Worm (Caenorhabditis elegans) whole organism, early embryonic: ENCODE results near the gene M03B6.5.

ENCODE experiments used
- B0310.2 ChIP-seq: sonication (generic microtip); optimal IDR thresholded peaks from 2 replicates; lab custom pipeline; 2016; ENCODE audit warnings: mild to moderate bottlenecking, missing genetic modification characterization, missing compliant biosample characterization
- F13C5.2 ChIP-seq: sonication (generic microtip); optimal IDR thresholded peaks from 2 replicates; lab custom pipeline; 2017; ENCODE audit warnings: mild to moderate bottlenecking, missing genetic modification characterization, inconsistent platforms, missing compliant biosample characterization
- aly-1 ChIP-seq: sonication (generic microtip); optimal IDR thresholded peaks from 2 replicates; lab custom pipeline; 2016; ENCODE audit warnings: missing genetic modification characterization, missing compliant biosample characterization
- ama-1 ChIP-seq: fragments of 150-350 bp; optimal IDR thresholded peaks from 2 replicates; lab custom pipeline; 2014
- ceh-13 ChIP-seq: fragments of 200-800 bp; sonication (Bioruptor generic); optimal IDR thresholded peaks from 2 replicates; lab custom pipeline; 2018; ENCODE audit warnings: mild to moderate bottlenecking, missing genetic modification characterization, missing compliant biosample characterization
- ceh-36 ChIP-seq: sonication (generic microtip); optimal IDR thresholded peaks from 2 replicates; lab custom pipeline; 2016; ENCODE audit warnings: missing genetic modification characterization, inconsistent platforms, missing compliant biosample characterization
- ets-7 ChIP-seq: sonication (generic microtip); optimal IDR thresholded peaks from 2 replicates; lab custom pipeline; 2016; ENCODE audit warnings: missing genotype, missing genetic modification characterization, missing compliant biosample characterization
- flt-1 ChIP-seq: fragments of 200-800 bp; sonication (Bioruptor generic); IDR thresholded peaks from 2 replicates; pipeline ENCODE4 v1.3.6; 2022; ENCODE audit warnings: missing genetic modification characterization, missing compliant biosample characterization
- hmbx-1 ChIP-seq: sonication (generic microtip); optimal IDR thresholded peaks from 2 replicates; lab custom pipeline; 2016; ENCODE audit warnings: mild to moderate bottlenecking, missing genetic modification characterization, missing compliant biosample characterization
- hmg-4 ChIP-seq: fragments of 200-800 bp; sonication (Bioruptor generic); optimal IDR thresholded peaks from 2 replicates; lab custom pipeline; 2018; ENCODE audit warnings: mild to moderate bottlenecking, missing genetic modification characterization, missing compliant biosample characterization
- hnd-1 ChIP-seq: sonication (generic microtip); optimal IDR thresholded peaks from 2 replicates; lab custom pipeline; 2016; ENCODE audit warnings: missing genetic modification characterization, missing compliant biosample characterization
- pes-1 ChIP-seq: fragments of 200-800 bp; sonication (Bioruptor generic); IDR thresholded peaks from 2 replicates; pipeline ENCODE4 v1.3.6; 2022; ENCODE audit warnings: missing genetic modification reagents, missing genetic modification characterization, missing compliant biosample characterization
- scrt-1 ChIP-seq: fragments of 200-800 bp; sonication (Bioruptor generic); IDR thresholded peaks from 2 replicates; pipeline ENCODE4 v1.3.6; 2022; ENCODE audit warnings: missing genetic modification characterization, missing compliant biosample characterization
- sea-1 ChIP-seq: fragments of 200-800 bp; sonication (Bioruptor generic); conservative IDR thresholded peaks from 2 replicates; pipeline ENCODE4 v1.3.6; 2022; ENCODE audit warnings: missing genetic modification characterization, missing compliant biosample characterization
- tbx-11 ChIP-seq: fragments of 200-800 bp; sonication (Bioruptor generic); IDR thresholded peaks from 2 replicates; pipeline ENCODE4 v1.3.6; 2022; ENCODE audit warnings: missing genetic modification characterization, missing compliant biosample characterization
- tbx-37 ChIP-seq: fragments of 200-800 bp; sonication (Bioruptor generic); conservative IDR thresholded peaks from 2 replicates; pipeline ENCODE4 v1.3.6; 2022; ENCODE audit warnings: missing genetic modification reagents, missing genetic modification characterization, missing compliant biosample characterization
- tra-4 ChIP-seq: sonication (generic microtip); optimal IDR thresholded peaks from 2 replicates; lab custom pipeline; 2017; ENCODE audit warnings: missing genetic modification characterization, missing compliant biosample characterization

Gene M03B6.5

ce11 chrX:13875913-13876312 lies 32.1 kb downstream of the M03B6.5 start:
- no peak for TF ChIP-seq hmbx-1

ce11 chrX:13876860-13877259 lies 33.1 kb downstream of the M03B6.5 start:
- TF ChIP-seq hmg-4 (GFP tag; lab: Kevin White, UChicago): no peak
- TF ChIP-seq F13C5.2 (tag; lab: Kevin White, UChicago): no peak
- TF ChIP-seq ama-1 (lab: Kevin White, UChicago): no peak
- TF ChIP-seq tra-4: no peak
- no peak for TF ChIP-seq aly-1
- no peak for TF ChIP-seq tbx-11 (GFP tag; lab: Robert Waterston, UW)
- no peak for TF ChIP-seq tbx-37 (GFP tag; lab: Robert Waterston, UW)
- no peak for TF ChIP-seq sea-1 (GFP tag; lab: Robert Waterston, UW)
- no peak for TF ChIP-seq B0310.2 (tag; lab: Kevin White, UChicago)
- TF ChIP-seq hmbx-1: no peak
- no peak for TF ChIP-seq scrt-1 (GFP tag; lab: Robert Waterston, UW)
- TF ChIP-seq hnd-1: no peak
- no peak for TF ChIP-seq pes-1 (GFP tag; lab: Robert Waterston, UW)
- TF ChIP-seq flt-1 (GFP tag; lab: Robert Waterston, UW): no peak
- no peak for TF ChIP-seq ceh-36
- no peak for TF ChIP-seq ceh-13 (GFP tag; lab: Kevin White, UChicago)
- no peak for TF ChIP-seq ets-7 (tag; lab: Kevin White, UChicago)

- TF ChIP-seq pes-1 (GFP tag; lab: Robert Waterston, UW): no peak
- no peak for TF ChIP-seq aly-1
- no peak for TF ChIP-seq flt-1 (GFP tag; lab: Robert Waterston, UW)
- no peak for TF ChIP-seq B0310.2 (tag; lab: Kevin White, UChicago)
- TF ChIP-seq sea-1 (GFP tag; lab: Robert Waterston, UW): no peak
- TF ChIP-seq hmbx-1: no peak
- no peak for TF ChIP-seq ets-7 (tag; lab: Kevin White, UChicago)
Observed at ce11 chrX:13878082-13878481, 34.3 kb downstream of the M03B6.5 start.

ce11 chrX:13881760-13882369 lies 38.1 kb downstream of the M03B6.5 start:
- TF ChIP-seq scrt-1 (GFP tag; lab: Robert Waterston, UW) (no peak), hmg-4 (GFP tag; lab: Kevin White, UChicago) (peak; percentile 62)

- TF ChIP-seq scrt-1 (GFP tag; lab: Robert Waterston, UW) (no peak), tbx-11 (GFP tag; lab: Robert Waterston, UW) (no peak), tra-4 (no peak), ceh-36 (no peak), ama-1 (lab: Kevin White, UChicago) (no peak), flt-1 (GFP tag; lab: Robert Waterston, UW) (no peak), pes-1 (GFP tag; lab: Robert Waterston, UW) (no peak), F13C5.2 (tag; lab: Kevin White, UChicago) (no peak), aly-1 (no peak), hmg-4 (GFP tag; lab: Kevin White, UChicago) (no peak), ets-7 (tag; lab: Kevin White, UChicago) (no peak), tbx-37 (GFP tag; lab: Robert Waterston, UW) (no peak), hnd-1 (no peak), hmbx-1 (no peak), B0310.2 (tag; lab: Kevin White, UChicago) (no peak), sea-1 (GFP tag; lab: Robert Waterston, UW) (no peak), ceh-13 (GFP tag; lab: Kevin White, UChicago) (no peak)
Observed at ce11 chrX:13882639-13883038, 38.9 kb downstream of the M03B6.5 start, which contains the start of gene hlb-1. TSS of gene hlb-1 (minus strand) at chrX:13882739.

- no peak for TF ChIP-seq tra-4
- no peak for TF ChIP-seq B0310.2 (tag; lab: Kevin White, UChicago)
- TF ChIP-seq ets-7 (tag; lab: Kevin White, UChicago): no peak
- TF ChIP-seq scrt-1 (GFP tag; lab: Robert Waterston, UW): no peak
- no peak for TF ChIP-seq hmg-4 (GFP tag; lab: Kevin White, UChicago)
- no peak for TF ChIP-seq aly-1
- no peak for TF ChIP-seq pes-1 (GFP tag; lab: Robert Waterston, UW)
- TF ChIP-seq hmbx-1: no peak
- no peak for TF ChIP-seq flt-1 (GFP tag; lab: Robert Waterston, UW)
- no peak for TF ChIP-seq ceh-13 (GFP tag; lab: Kevin White, UChicago)
- no peak for TF ChIP-seq sea-1 (GFP tag; lab: Robert Waterston, UW)
- TF ChIP-seq ceh-36: no peak
Observed at ce11 chrX:13884157-13884556, 40.4 kb downstream of the M03B6.5 start.

ce11 chrX:13885131-13885530 lies 41.4 kb downstream of the M03B6.5 start:
- TF ChIP-seq B0310.2 (tag; lab: Kevin White, UChicago) (no peak), tbx-11 (GFP tag; lab: Robert Waterston, UW) (no peak), ceh-36 (no peak), flt-1 (GFP tag; lab: Robert Waterston, UW) (no peak), ets-7 (tag; lab: Kevin White, UChicago) (no peak), scrt-1 (GFP tag; lab: Robert Waterston, UW) (no peak), tbx-37 (GFP tag; lab: Robert Waterston, UW) (no peak), tra-4 (no peak), F13C5.2 (tag; lab: Kevin White, UChicago) (no peak), pes-1 (GFP tag; lab: Robert Waterston, UW) (no peak), ceh-13 (GFP tag; lab: Kevin White, UChicago) (no peak), hnd-1 (no peak), aly-1 (no peak), ama-1 (lab: Kevin White, UChicago) (no peak), hmbx-1 (no peak), hmg-4 (GFP tag; lab: Kevin White, UChicago) (no peak), sea-1 (GFP tag; lab: Robert Waterston, UW) (no peak)

ce11 chrX:13886195-13886594 lies 42.4 kb downstream of the M03B6.5 start:
- no peak for TF ChIP-seq ceh-36
- peak; percentile 42; the same call in 1 of the 2 replicates for TF ChIP-seq sea-1 (GFP tag; lab: Robert Waterston, UW)
- no peak for TF ChIP-seq tbx-11 (GFP tag; lab: Robert Waterston, UW)
